Worm (Caenorhabditis elegans): Measurements from ENCODE around the gene F52H2.15.

Gene F52H2.15

DNA sequence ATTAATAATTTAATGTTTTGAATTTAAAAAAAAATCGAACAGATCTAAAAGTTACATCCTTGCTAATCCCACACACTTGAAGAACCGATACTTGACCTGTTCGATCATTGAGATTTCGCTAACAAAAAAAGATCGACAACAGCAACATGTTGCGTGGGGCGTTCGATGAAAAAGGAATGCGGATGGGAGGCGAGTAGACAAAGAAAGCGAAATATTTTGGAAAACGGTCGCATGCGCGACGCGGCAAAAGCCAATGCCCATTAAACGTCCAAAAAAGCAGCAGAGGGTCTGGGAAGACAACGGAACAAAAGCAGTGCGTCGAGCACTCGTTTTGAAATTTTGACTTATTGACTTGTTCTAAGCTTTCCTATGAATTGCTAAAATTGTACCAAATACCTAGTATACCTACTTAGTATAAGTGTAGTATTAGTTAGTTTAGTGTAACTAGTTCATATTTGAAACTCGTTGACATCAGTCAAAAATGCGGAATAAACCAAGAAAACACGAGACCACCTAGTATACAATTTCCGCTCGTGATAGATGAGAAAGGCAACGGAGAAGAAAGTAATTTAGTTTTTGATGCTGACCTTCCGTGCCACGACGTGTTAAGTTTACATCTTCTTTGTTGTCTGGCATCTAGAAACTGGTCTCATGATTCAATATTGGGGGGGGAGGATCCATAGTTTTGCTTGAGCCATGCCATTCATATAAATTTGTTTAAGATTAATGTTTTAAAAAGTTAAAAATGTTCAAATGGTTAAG is 16.9 kb downstream of the F52H2.15 start:
- peak; percentile 90 for TF ChIP-seq aha-1 (tag)
- peak; percentile 6 for TF ChIP-seq nhr-11 (tag; optimal IDR thresholded peaks at IDR 0.05)
- peak in 1 of 2 experiments; percentile 92 for TF ChIP-seq unc-62 (GFP tag; optimal IDR thresholded peaks at IDR 0.05 in 1 of 2)
- TF ChIP-seq unc-62 (tag; optimal IDR thresholded peaks at IDR 0.05) = no peak
- peak; percentile 79 for TF ChIP-seq hlh-30 (tag; optimal IDR thresholded peaks at IDR 0.05; ENCODE audit: insufficient read depth)
- no peak for TF ChIP-seq spr-1 (tag; optimal IDR thresholded peaks at IDR 0.05)
- peak; percentile 9 for TF ChIP-seq nhr-28 (tag; optimal IDR thresholded peaks at IDR 0.05)
- no peak for TF ChIP-seq lim-7 (GFP tag; IDR thresholded peaks at IDR 0.05)
- TF ChIP-seq ceh-32 (tag; optimal IDR thresholded peaks at IDR 0.05; ENCODE audit: poor library complexity) = no peak
- TF ChIP-seq hmg-1.1 (GFP tag; IDR thresholded peaks at IDR 0.05) = 0 out of 2 replicates have a peak, but pooled peaks have one; percentile 29
- no peak for TF ChIP-seq dmd-8 (GFP tag; IDR thresholded peaks at IDR 0.05)
- TF ChIP-seq nhr-77 (tag; optimal IDR thresholded peaks at IDR 0.05) = no peak

ce11 chrX:2583135-2583683 is 18.1 kb downstream of the F52H2.15 start:
- 0 out of 2 replicates have a peak, but pooled peaks have one; percentile 6 for TF ChIP-seq ceh-44 (GFP tag; IDR thresholded peaks at IDR 0.05)
- peak; percentile 32 for TF ChIP-seq mxl-3 (GFP tag; optimal IDR thresholded peaks at IDR 0.05)
- TF ChIP-seq aha-1 (tag) = peak; percentile 24
- TF ChIP-seq dmd-9 (GFP tag; IDR thresholded peaks at IDR 0.05) = no peak
- TF ChIP-seq Y48G9A.11 (GFP tag; IDR thresholded peaks at IDR 0.05) = 0 out of 2 replicates have a peak, but pooled peaks have one; percentile 12
- no peak for TF ChIP-seq ZK337.2 (GFP tag; IDR thresholded peaks at IDR 0.05)
- peak; percentile 60 for TF ChIP-seq set-16 (GFP tag; IDR thresholded peaks at IDR 0.05)
- peak; percentile 67 for TF ChIP-seq hlh-30 (tag; optimal IDR thresholded peaks at IDR 0.05; ENCODE audit: insufficient read depth)

DNA sequence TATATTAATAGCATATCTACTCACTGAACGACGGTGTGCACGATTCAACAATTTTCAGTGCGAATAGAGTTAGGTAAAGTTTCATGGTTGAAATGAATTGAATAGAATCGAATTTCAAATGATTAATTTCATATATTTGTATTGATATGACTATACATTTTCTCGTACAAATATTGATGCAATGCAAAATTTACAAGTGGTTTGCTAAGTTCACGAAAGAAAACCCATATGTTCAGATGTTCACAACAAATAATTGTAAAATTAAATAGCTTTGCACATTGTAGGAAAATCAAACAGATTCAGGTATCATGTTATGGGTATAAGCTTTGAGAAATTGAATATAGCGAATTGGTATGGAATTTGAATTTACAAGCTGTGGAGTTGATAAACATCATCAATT is 20.5 kb downstream of the F52H2.15 start, which contains the start of gene H01M10.2:
Gene H01M10.2 (minus strand): TSS at position 101 of the 400 bp plus-strand sequence.
- TF ChIP-seq tag-97 (GFP tag; IDR thresholded peaks at IDR 0.05) = no peak
- TF ChIP-seq ztf-7 (tag; optimal IDR thresholded peaks at IDR 0.05) = no peak
- TF ChIP-seq saeg-2 (GFP tag; IDR thresholded peaks at IDR 0.05) = no peak
- no peak for TF ChIP-seq lsy-2 (tag; optimal IDR thresholded peaks at IDR 0.05)
- TF ChIP-seq gei-8 (GFP tag; optimal IDR thresholded peaks at IDR 0.05) = no peak
- TF ChIP-seq spr-3 (GFP tag; optimal IDR thresholded peaks at IDR 0.05) = no peak
- TF ChIP-seq lin-15B (tag; optimal IDR thresholded peaks at IDR 0.05) = no peak
- TF ChIP-seq tra-1 (GFP tag; IDR thresholded peaks at IDR 0.05) = no peak
- TF ChIP-seq ceh-28 (tag; optimal IDR thresholded peaks at IDR 0.05) = no peak
- TF ChIP-seq nhr-10 (tag; optimal IDR thresholded peaks at IDR 0.05) = no peak

DNA sequence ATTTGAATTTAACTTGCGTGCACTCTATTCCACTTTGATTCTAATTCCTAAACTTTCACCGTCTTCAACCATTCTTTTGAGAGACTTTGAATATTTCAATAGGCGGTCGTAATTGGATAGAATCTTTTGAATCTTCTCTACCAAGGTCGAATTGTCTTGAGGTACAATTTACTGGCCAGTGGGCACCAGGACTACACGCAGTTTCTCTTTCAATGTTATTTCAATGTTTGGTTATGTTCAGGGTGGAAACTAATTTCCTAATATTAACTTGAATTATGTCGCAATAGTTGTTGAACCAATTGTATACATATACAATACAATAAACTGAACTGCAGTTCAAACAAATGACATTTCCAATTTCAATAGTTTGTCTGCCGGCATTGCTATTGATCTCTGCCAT is 22.9 kb downstream of the F52H2.15 start:
- TF ChIP-seq unc-62 (GFP tag; optimal IDR thresholded peaks at IDR 0.05 in 1 of 2) = peak in 1 of 2 experiments; percentile 34
- no peak for TF ChIP-seq unc-62 (tag; optimal IDR thresholded peaks at IDR 0.05)
- no peak for TF ChIP-seq ceh-20 (GFP tag; IDR thresholded peaks at IDR 0.05)
- TF ChIP-seq nhr-237 (tag; optimal IDR thresholded peaks at IDR 0.05) = no peak
- TF ChIP-seq saeg-2 (GFP tag; IDR thresholded peaks at IDR 0.05) = no peak
- no peak for TF ChIP-seq daf-19 (GFP tag; conservative IDR thresholded peaks at IDR 0.05)
- no peak for TF ChIP-seq unc-39 (tag; optimal IDR thresholded peaks at IDR 0.05)
- peak; percentile 47 for TF ChIP-seq nhr-25 (tag; optimal IDR thresholded peaks at IDR 0.05; ENCODE audit: borderline replicate concordance, insufficient read depth)
- TF ChIP-seq T26A8.4 (GFP tag; IDR thresholded peaks at IDR 0.05) = no peak
